Worm (Caenorhabditis elegans) whole organism, mixed stage, embryonic: Measurements from ENCODE around the gene F07B10.4.

Experiments used
- drap-1 ChIP-seq: fragments of 200-800 bp; sonication (Bioruptor generic); optimal IDR thresholded peaks from 3 replicates; lab custom pipeline; 2018; ENCODE audit warnings: mild to moderate bottlenecking, missing genetic modification characterization, missing compliant biosample characterization
- elt-3 ChIP-seq: fragments of 150-350 bp; optimal IDR thresholded peaks from 2 replicates; lab custom pipeline; 2014; ENCODE audit warnings: missing biosample characterization, missing genetic modification characterization
- lin-13 ChIP-seq: fragments of 150-350 bp; optimal IDR thresholded peaks from 2 replicates; lab custom pipeline; 2014; ENCODE audit warnings: missing biosample characterization, missing genetic modification characterization
- unc-62 ChIP-seq: fragments of 150-350 bp; optimal IDR thresholded peaks from 2 replicates; lab custom pipeline; 2014; ENCODE audit warnings: missing biosample characterization, missing genetic modification reagents, missing genetic modification characterization

DNA sequence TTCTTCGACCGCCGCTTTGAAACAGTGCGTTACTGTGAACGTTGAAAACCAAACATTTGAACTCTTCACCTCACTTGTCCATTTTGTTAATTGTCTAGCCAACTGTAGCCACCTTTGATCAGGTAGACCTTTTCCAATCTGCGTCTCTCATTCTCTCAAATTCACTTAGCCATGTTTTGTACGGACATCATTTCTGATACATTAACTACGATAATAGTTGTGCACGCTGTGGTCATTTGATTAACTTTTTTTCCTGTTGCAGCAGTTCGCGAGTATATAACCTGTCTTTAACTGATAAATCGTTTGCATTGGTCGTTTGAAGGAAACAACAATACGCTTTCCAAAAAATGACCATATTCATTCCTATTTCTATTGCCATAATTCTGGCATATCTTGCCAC, 45.5 kb downstream of the F07B10.4 start, which contains the start of gene cyp-29A2:
- no peak for TF ChIP-seq drap-1 (GFP tag; lab: Kevin White, UChicago)
- TF ChIP-seq unc-62, result no peak
- no peak for TF ChIP-seq elt-3 (tag; lab: Kevin White, UChicago)
- TF ChIP-seq lin-13 (tag; lab: Kevin White, UChicago), result no peak
